Worm (Caenorhabditis elegans) whole organism, midembryonic: ENCODE data around the gene lrch-1.

Source experiments
- T22C8.4 ChIP-seq: fragments of 200-800 bp; sonication (Bioruptor generic); IDR thresholded peaks from 2 replicates; pipeline ENCODE4 v1.3.6; 2022; ENCODE audit warnings: missing genetic modification characterization, missing compliant biosample characterization
- flt-1 ChIP-seq: fragments of 200-800 bp; sonication (Bioruptor generic); IDR thresholded peaks from 2 replicates; pipeline ENCODE4 v1.3.6; 2022; ENCODE audit warnings: missing genetic modification characterization, missing compliant biosample characterization
- klf-2 ChIP-seq: fragments of 200-800 bp; sonication (Bioruptor generic); conservative IDR thresholded peaks from 2 replicates; pipeline ENCODE4 v1.3.6; 2022; ENCODE audit warnings: missing genetic modification reagents, missing genetic modification characterization, missing compliant biosample characterization
- med-1 ChIP-seq: sonication (generic microtip); optimal IDR thresholded peaks from 2 replicates; lab custom pipeline; 2017; ENCODE audit warnings: missing genetic modification characterization, mild to moderate bottlenecking, missing compliant biosample characterization, antibody characterized with exemption, missing genetic modification reagents; ENCODE audit not compliant: insufficient read depth
- ref-1 ChIP-seq: fragments of 200-800 bp; sonication (Bioruptor generic); conservative IDR thresholded peaks from 2 replicates; pipeline ENCODE4 v1.3.6; 2022; ENCODE audit warnings: missing genetic modification reagents, missing genetic modification characterization, missing compliant biosample characterization
- tab-1 ChIP-seq: fragments of 200-800 bp; sonication (Bioruptor generic); IDR thresholded peaks from 2 replicates; pipeline ENCODE4 v1.3.6; 2022; ENCODE audit warnings: missing genetic modification characterization, missing compliant biosample characterization
- ztf-23 ChIP-seq: fragments of 200-800 bp; sonication (Bioruptor generic); IDR thresholded peaks from 2 replicates; pipeline ENCODE4 v1.3.6; 2022; ENCODE audit warnings: missing genetic modification reagents, missing genetic modification characterization, missing compliant biosample characterization
- ztf-29 ChIP-seq: fragments of 200-800 bp; sonication (Bioruptor generic); IDR thresholded peaks from 2 replicates; pipeline ENCODE4 v1.3.6; 2022; ENCODE audit warnings: missing genetic modification reagents, missing genetic modification characterization, missing compliant biosample characterization

- no peak for TF ChIP-seq klf-2 (GFP tag; lab: Robert Waterston, UW)
- no peak for TF ChIP-seq tab-1 (GFP tag; lab: Robert Waterston, UW)
- no peak for TF ChIP-seq flt-1 (GFP tag; lab: Robert Waterston, UW)
- no peak for TF ChIP-seq ref-1 (GFP tag; lab: Robert Waterston, UW)
- no peak for TF ChIP-seq T22C8.4 (GFP tag; lab: Robert Waterston, UW)
- TF ChIP-seq ztf-29 (GFP tag; lab: Robert Waterston, UW) = no peak
- TF ChIP-seq ztf-23 = no peak
- no peak for TF ChIP-seq med-1
These were observed 36.3 kb upstream of the lrch-1 start for ce11 chrX:6252752-6253151.
